Worm (Caenorhabditis elegans): ENCODE measurements around the gene got-2.2.

got-2.2 gene

ce11 chrX:6256430-6256829 is 15.6 kb downstream of the got-2.2 start:
- TF ChIP-seq alr-1 (tag; optimal IDR thresholded peaks at IDR 0.05), result no peak
- no peak for TF ChIP-seq egl-27 (tag; optimal IDR thresholded peaks at IDR 0.05)
- TF ChIP-seq F13H6.1 (tag; optimal IDR thresholded peaks at IDR 0.05), result peak; percentile 32
- no peak for TF ChIP-seq mab-5 (tag; optimal IDR thresholded peaks at IDR 0.05)
- no peak for TF ChIP-seq R02D3.7 (tag; optimal IDR thresholded peaks at IDR 0.05)
- TF ChIP-seq nhr-129 (tag; optimal IDR thresholded peaks at IDR 0.05), result peak; percentile 57
- no peak for TF ChIP-seq gmeb-1 (tag; optimal IDR thresholded peaks at IDR 0.05)
- TF ChIP-seq nhr-6 (tag; optimal IDR thresholded peaks at IDR 0.05), result no peak
- TF ChIP-seq skn-1 (tag; optimal IDR thresholded peaks at IDR 0.05), result no peak
- no peak for TF ChIP-seq unc-39 (tag; optimal IDR thresholded peaks at IDR 0.05)
- peak; percentile 80 for TF ChIP-seq sma-9 (GFP tag; optimal IDR thresholded peaks at IDR 0.05)
- no peak for TF ChIP-seq sma-9 (tag; optimal IDR thresholded peaks at IDR 0.05)
- TF ChIP-seq dmd-4 (tag; optimal IDR thresholded peaks at IDR 0.05), result no peak
- no peak for TF ChIP-seq mdl-1 (tag; optimal IDR thresholded peaks at IDR 0.05)
- TF ChIP-seq crh-2 (tag; optimal IDR thresholded peaks at IDR 0.05), result peak; percentile 25
- TF ChIP-seq ceh-82 (tag; optimal IDR thresholded peaks at IDR 0.05), result no peak
- peak; percentile 28 for TF ChIP-seq sma-3 (GFP tag; optimal IDR thresholded peaks at IDR 0.05)

ce11 chrX:6256969-6257368 is 16.2 kb downstream of the got-2.2 start:
- TF ChIP-seq sem-4 (tag; optimal IDR thresholded peaks at IDR 0.05), result no peak
- peak; percentile 33 for TF ChIP-seq sma-9 (GFP tag; optimal IDR thresholded peaks at IDR 0.05)
- no peak for TF ChIP-seq sma-9 (tag; optimal IDR thresholded peaks at IDR 0.05)

ce11 chrX:6258409-6258808 is 17.6 kb downstream of the got-2.2 start:
- TF ChIP-seq nhr-25 (tag; optimal IDR thresholded peaks at IDR 0.05), result peak; percentile 57
- TF ChIP-seq nhr-129 (tag; optimal IDR thresholded peaks at IDR 0.05), result peak; percentile 10
- no peak for TF ChIP-seq sma-9 (GFP tag; optimal IDR thresholded peaks at IDR 0.05)
- TF ChIP-seq sma-9 (tag; optimal IDR thresholded peaks at IDR 0.05), result no peak
- no peak for TF ChIP-seq egl-27 (tag; optimal IDR thresholded peaks at IDR 0.05)

ce11 chrX:6259081-6259480 is 18.3 kb downstream of the got-2.2 start:
- TF ChIP-seq sma-9 (GFP tag; optimal IDR thresholded peaks at IDR 0.05) (peak; percentile 18), sma-9 (tag; optimal IDR thresholded peaks at IDR 0.05) (no peak), snpc-4 (tag; optimal IDR thresholded peaks at IDR 0.05) (no peak), lsy-2 (tag; optimal IDR thresholded peaks at IDR 0.05) (peak in 1 of 2 experiments; percentile 26), R02D3.7 (tag; optimal IDR thresholded peaks at IDR 0.05) (no peak), nhr-129 (tag; optimal IDR thresholded peaks at IDR 0.05) (peak; percentile 10)

ce11 chrX:6263194-6263698 is 22.5 kb downstream of the got-2.2 start, which contains the start of gene W05H9.4:
TSS of gene W05H9.4 (plus strand) at chrX:6263648.
- TF ChIP-seq sem-4 (tag; optimal IDR thresholded peaks at IDR 0.05) (no peak), blmp-1 (tag; optimal IDR thresholded peaks at IDR 0.05; ENCODE audit: insufficient read depth) (no peak), ceh-16 (tag; optimal IDR thresholded peaks at IDR 0.05) (peak; percentile 32), elt-3 (tag; optimal IDR thresholded peaks at IDR 0.05) (no peak), fos-1 (tag; optimal IDR thresholded peaks at IDR 0.05) (no peak), R02D3.7 (tag; optimal IDR thresholded peaks at IDR 0.05) (no peak), elt-1 (tag; optimal IDR thresholded peaks at IDR 0.05) (no peak), nhr-10 (tag; optimal IDR thresholded peaks at IDR 0.05) (no peak), lin-39 (tag; optimal IDR thresholded peaks at IDR 0.05) (no peak), ceh-82 (tag; optimal IDR thresholded peaks at IDR 0.05) (no peak), alr-1 (tag; optimal IDR thresholded peaks at IDR 0.05) (no peak), ama-1 (optimal IDR thresholded peaks at IDR 0.05) (no peak), unc-39 (tag; optimal IDR thresholded peaks at IDR 0.05) (no peak), snpc-4 (tag; optimal IDR thresholded peaks at IDR 0.05) (no peak), F13H6.1 (tag; optimal IDR thresholded peaks at IDR 0.05) (no peak), ztf-1 (GFP tag; conservative IDR thresholded peaks at IDR 0.05) (no peak), mab-5 (tag; optimal IDR thresholded peaks at IDR 0.05) (peak; percentile 23), sma-9 (GFP tag; optimal IDR thresholded peaks at IDR 0.05) (peak; percentile 34), sma-9 (tag; optimal IDR thresholded peaks at IDR 0.05) (no peak), mbf-1 (tag; optimal IDR thresholded peaks at IDR 0.05) (no peak), lin-11 (tag; optimal IDR thresholded peaks at IDR 0.05) (no peak), unc-62 (GFP tag; optimal IDR thresholded peaks at IDR 0.05) (no peak), zag-1 (tag; optimal IDR thresholded peaks at IDR 0.05) (no peak), aly-2 (tag; optimal IDR thresholded peaks at IDR 0.05) (no peak), nhr-129 (tag; optimal IDR thresholded peaks at IDR 0.05) (peak; percentile 17), peb-1 (tag; optimal IDR thresholded peaks at IDR 0.05) (no peak), nhr-237 (tag; optimal IDR thresholded peaks at IDR 0.05) (no peak), skn-1 (tag; optimal IDR thresholded peaks at IDR 0.05) (no peak), nhr-6 (tag; optimal IDR thresholded peaks at IDR 0.05) (no peak), crh-2 (tag; optimal IDR thresholded peaks at IDR 0.05) (peak; percentile 43), nhr-11 (tag; optimal IDR thresholded peaks at IDR 0.05) (no peak), gmeb-1 (tag; optimal IDR thresholded peaks at IDR 0.05) (no peak), sma-3 (GFP tag; optimal IDR thresholded peaks at IDR 0.05) (no peak), nhr-21 (tag; optimal IDR thresholded peaks at IDR 0.05) (no peak), mdl-1 (tag; optimal IDR thresholded peaks at IDR 0.05) (peak in 1 of 2 experiments; percentile 10), nhr-77 (tag; optimal IDR thresholded peaks at IDR 0.05) (no peak), unc-55 (GFP tag; optimal IDR thresholded peaks at IDR 0.05) (peak; percentile 64), nhr-12 (tag; optimal IDR thresholded peaks at IDR 0.05) (no peak), lin-13 (GFP tag; optimal IDR thresholded peaks at IDR 0.05) (no peak)

Data from whole organism, L2 larva.